Fruit fly (Drosophila melanogaster): ENCODE data around the gene CG34002.

CG34002 gene

dm6 chr3L:17902621-17903020 lies 44.3 kb downstream of the CG34002 start:
- TF ChIP-seq CG6808 (GFP tag; optimal IDR thresholded peaks at IDR 0.05) (no peak), CG11294 (GFP tag; IDR thresholded peaks at IDR 0.05) (no peak), fd59A (GFP tag; optimal IDR thresholded peaks at IDR 0.05) (no peak), Lpt (GFP tag; optimal IDR thresholded peaks at IDR 0.05) (no peak), salr (GFP tag; optimal IDR thresholded peaks at IDR 0.05) (no peak), CG11762 (GFP tag; optimal IDR thresholded peaks at IDR 0.05; ENCODE audit: insufficient read depth) (no peak), Hr38 (GFP tag; optimal IDR thresholded peaks at IDR 0.05) (no peak), CG6276 (GFP tag; optimal IDR thresholded peaks at IDR 0.05) (no peak), CG6854 (GFP tag; optimal IDR thresholded peaks at IDR 0.05) (no peak), Sox102F (GFP tag; optimal IDR thresholded peaks at IDR 0.05) (no peak), topi (GFP tag; optimal IDR thresholded peaks at IDR 0.05) (no peak), Eip75B (GFP tag; optimal IDR thresholded peaks at IDR 0.05) (no peak), CG10631 (GFP tag; optimal IDR thresholded peaks at IDR 0.05) (no peak), CG8119 (GFP tag; IDR thresholded peaks at IDR 0.05) (no peak), lz (GFP tag; optimal IDR thresholded peaks at IDR 0.05) (no peak)

dm6 chr3L:17903813-17904416 lies 45.6 kb downstream of the CG34002 start:
- TF ChIP-seq CG16779 (tag; optimal IDR thresholded peaks at IDR 0.05) (no peak), acj6 (GFP tag; optimal IDR thresholded peaks at IDR 0.05) (no peak), pdm3 (GFP tag; optimal IDR thresholded peaks at IDR 0.05) (no peak), vri (GFP tag; optimal IDR thresholded peaks at IDR 0.05) (peak; percentile 5), Smox (GFP tag; optimal IDR thresholded peaks at IDR 0.05) (no peak), svp (GFP tag) (peak; percentile 75), fkh (GFP tag; optimal IDR thresholded peaks at IDR 0.05) (no peak), Eip78C (GFP tag) (peak; percentile 60), CG11902 (GFP tag; optimal IDR thresholded peaks at IDR 0.05) (no peak)

- TF ChIP-seq lz (GFP tag; optimal IDR thresholded peaks at IDR 0.05) (no peak), Eip78C (GFP tag) (peak; percentile 26)
Measured at dm6 chr3L:17904593-17904992, 46.3 kb downstream of the CG34002 start.

- TF ChIP-seq CG3032 (tag; optimal IDR thresholded peaks at IDR 0.05): no peak
- no peak for TF ChIP-seq CG32006 (GFP tag; optimal IDR thresholded peaks at IDR 0.05)
- TF ChIP-seq CG11294 (GFP tag; IDR thresholded peaks at IDR 0.05): no peak
- no peak for TF ChIP-seq CG8319 (GFP tag; optimal IDR thresholded peaks at IDR 0.05)
- no peak for TF ChIP-seq CG11902 (GFP tag; optimal IDR thresholded peaks at IDR 0.05)
- no peak for TF ChIP-seq Hr38 (GFP tag; optimal IDR thresholded peaks at IDR 0.05)
- no peak for TF ChIP-seq fd59A (GFP tag; optimal IDR thresholded peaks at IDR 0.05)
- TF ChIP-seq Eip75B (GFP tag; optimal IDR thresholded peaks at IDR 0.05): no peak
- TF ChIP-seq CG6808 (GFP tag; optimal IDR thresholded peaks at IDR 0.05): peak; percentile 33
- TF ChIP-seq salr (GFP tag; optimal IDR thresholded peaks at IDR 0.05): peak in 1 of 2 experiments; percentile 2
- no peak for TF ChIP-seq Ets96B (tag; optimal IDR thresholded peaks at IDR 0.05)
- TF ChIP-seq CG10669 (GFP tag; optimal IDR thresholded peaks at IDR 0.05): peak; percentile 18
- no peak for TF ChIP-seq CG10631 (GFP tag; optimal IDR thresholded peaks at IDR 0.05)
- TF ChIP-seq CG1621 (tag; optimal IDR thresholded peaks at IDR 0.05): no peak
- no peak for TF ChIP-seq achi (GFP tag; optimal IDR thresholded peaks at IDR 0.05)
- no peak for TF ChIP-seq pdm3 (GFP tag; optimal IDR thresholded peaks at IDR 0.05)
- no peak for TF ChIP-seq Eip93F (GFP tag; optimal IDR thresholded peaks at IDR 0.05)
- no peak for TF ChIP-seq Hr39 (GFP tag; optimal IDR thresholded peaks at IDR 0.05)
- no peak for TF ChIP-seq esn (GFP tag; optimal IDR thresholded peaks at IDR 0.05)
- TF ChIP-seq CG3919 (GFP tag; optimal IDR thresholded peaks at IDR 0.05): no peak
- no peak for TF ChIP-seq Blimp-1 (GFP tag; optimal IDR thresholded peaks at IDR 0.05)
- no peak for TF ChIP-seq CG7368 (GFP tag; optimal IDR thresholded peaks at IDR 0.05)
- no peak for TF ChIP-seq Sox102F (GFP tag; optimal IDR thresholded peaks at IDR 0.05)
- peak; percentile 64 for TF ChIP-seq CG6276 (GFP tag; optimal IDR thresholded peaks at IDR 0.05)
- TF ChIP-seq CG8632 (GFP tag; optimal IDR thresholded peaks at IDR 0.05): no peak
- peak; percentile 33 for TF ChIP-seq svp (GFP tag)
- no peak for TF ChIP-seq Met (GFP tag; optimal IDR thresholded peaks at IDR 0.05)
- TF ChIP-seq CG31627 (GFP tag; optimal IDR thresholded peaks at IDR 0.05): no peak
- TF ChIP-seq CG15336 (GFP tag; IDR thresholded peaks at IDR 0.05): peak; percentile 56
- no peak for TF ChIP-seq Gug (GFP tag; IDR thresholded peaks at IDR 0.05)
- no peak; the same call in 2 of the 3 replicates for TF ChIP-seq eg (GFP tag; IDR thresholded peaks at IDR 0.05)
- TF ChIP-seq ss (GFP tag; optimal IDR thresholded peaks at IDR 0.05): peak; percentile 27 to 34
- no peak for TF ChIP-seq dsx (GFP tag; optimal IDR thresholded peaks at IDR 0.05; ENCODE audit: poor library complexity, severe bottlenecking)
Measured at dm6 chr3L:17905761-17906160, 47.5 kb downstream of the CG34002 start.

Data from whole organism, prepupa.